Fruit fly (Drosophila melanogaster): ENCODE data around the gene Deaf1.

The Deaf1 gene

DNA sequence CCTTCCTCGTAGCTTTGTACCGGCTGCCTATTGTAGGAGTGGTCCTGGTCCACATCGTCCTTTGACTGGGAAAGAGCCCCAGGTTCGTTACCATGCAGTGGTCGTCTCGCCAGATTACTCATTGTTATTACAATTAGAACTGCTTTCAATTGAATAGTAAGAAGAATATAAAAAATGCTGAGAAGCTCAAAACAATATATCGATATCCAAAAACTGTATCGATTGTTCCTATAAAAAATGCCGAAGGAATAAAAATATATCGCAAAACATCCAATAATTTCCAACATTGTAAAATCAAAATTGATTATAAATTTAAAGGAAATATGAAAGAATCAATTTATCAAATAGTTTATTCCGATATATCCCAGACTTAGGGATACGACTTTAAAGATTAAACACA lies 13.1 kb upstream of the Deaf1 start, which contains the start of the genes TORIP and Ccdc58 (continued):
- TF ChIP-seq Vsx1 (GFP tag; optimal IDR thresholded peaks at IDR 0.05) (no peak), MBD-R2 (GFP tag; IDR thresholded peaks at IDR 0.05) (peak; percentile 55), CG13287 (GFP tag; IDR thresholded peaks at IDR 0.05; ENCODE audit: partially characterized antibody) (peak; percentile 86), CG3163 (GFP tag; optimal IDR thresholded peaks at IDR 0.05) (no peak), nerfin-2 (GFP tag; IDR thresholded peaks at IDR 0.05; ENCODE audit: partially characterized antibody) (no peak; the same call in 1 of the 2 replicates), ab (GFP tag; optimal IDR thresholded peaks at IDR 0.05) (no peak), CG17186 (GFP tag; optimal IDR thresholded peaks at IDR 0.05) (no peak), Trl (optimal IDR thresholded peaks at IDR 0.05) (no peak), Trl (GFP tag; optimal IDR thresholded peaks at IDR 0.05) (no peak), ind (GFP tag; optimal IDR thresholded peaks at IDR 0.05) (no peak), grau (tag; optimal IDR thresholded peaks at IDR 0.05) (no peak), CG15696 (tag; optimal IDR thresholded peaks at IDR 0.05) (no peak), sd (tag; optimal IDR thresholded peaks at IDR 0.05) (no peak), NC2β (GFP tag; optimal IDR thresholded peaks at IDR 0.05) (no peak), gcm (GFP tag; optimal IDR thresholded peaks at IDR 0.05) (no peak), Nf-YA (GFP tag; IDR thresholded peaks at IDR 0.05) (no peak), sna (GFP tag; IDR thresholded peaks at IDR 0.05; ENCODE audit: partially characterized antibody) (peak; percentile 76), tgo (GFP tag; IDR thresholded peaks at IDR 0.05) (no peak), croc (GFP tag; conservative IDR thresholded peaks at IDR 0.05) (no peak), sug (tag; optimal IDR thresholded peaks at IDR 0.05) (no peak), crp (GFP tag; optimal IDR thresholded peaks at IDR 0.05) (peak in 1 of 2 experiments; percentile 29), CG4820 (GFP tag; optimal IDR thresholded peaks at IDR 0.05) (no peak), CG32767 (GFP tag; IDR thresholded peaks at IDR 0.05) (no peak), CG7786 (GFP tag; optimal IDR thresholded peaks at IDR 0.05) (no peak), CG15479 (GFP tag; optimal IDR thresholded peaks at IDR 0.05) (no peak), CG14014 (GFP tag; IDR thresholded peaks at IDR 0.05) (no peak), en (GFP tag; optimal IDR thresholded peaks at IDR 0.05) (no peak), btn (GFP tag; optimal IDR thresholded peaks at IDR 0.05) (no peak), Dad (GFP tag; optimal IDR thresholded peaks at IDR 0.05) (no peak), CG1602 (GFP tag; optimal IDR thresholded peaks at IDR 0.05) (no peak), NC2α (GFP tag; optimal IDR thresholded peaks at IDR 0.05) (no peak), al (GFP tag; IDR thresholded peaks at IDR 0.05) (no peak), Sin3A (optimal IDR thresholded peaks at IDR 0.05) (no peak), HHEX (GFP tag; optimal IDR thresholded peaks at IDR 0.05) (no peak), lov (optimal IDR thresholded peaks at IDR 0.05) (no peak), lov (GFP tag; IDR thresholded peaks at IDR 0.05) (no peak), bbx (GFP tag; IDR thresholded peaks at IDR 0.05; ENCODE audit: partially characterized antibody) (peak; percentile 77), Xbp1 (GFP tag; optimal IDR thresholded peaks at IDR 0.05) (no peak), lmd (GFP tag; IDR thresholded peaks at IDR 0.05) (no peak), Dref (GFP tag; IDR thresholded peaks at IDR 0.05) (peak; percentile 64), CG2678 (tag; optimal IDR thresholded peaks at IDR 0.05) (no peak), CG9437 (GFP tag; optimal IDR thresholded peaks at IDR 0.05) (no peak), insv (GFP tag; optimal IDR thresholded peaks at IDR 0.05) (no peak), org-1 (GFP tag; optimal IDR thresholded peaks at IDR 0.05) (no peak), CG9609 (GFP tag; optimal IDR thresholded peaks at IDR 0.05) (no peak), CG17912 (GFP tag; optimal IDR thresholded peaks at IDR 0.05) (no peak), MESR4 (GFP tag; optimal IDR thresholded peaks at IDR 0.05) (peak; percentile 27), CG18619 (GFP tag; optimal IDR thresholded peaks at IDR 0.05) (no peak), lbe (GFP tag; optimal IDR thresholded peaks at IDR 0.05) (no peak), gfzf (GFP tag; optimal IDR thresholded peaks at IDR 0.05) (no peak), CG4730 (GFP tag; IDR thresholded peaks at IDR 0.05) (no peak), CG8359 (GFP tag; optimal IDR thresholded peaks at IDR 0.05; ENCODE audit: borderline replicate concordance) (no peak), slp2 (GFP tag; optimal IDR thresholded peaks at IDR 0.05) (no peak)

All from whole organism, embryonic.